Worm (Caenorhabditis elegans) whole organism, L2 larva: ENCODE measurements around the gene nhr-61.

Experiments
- ama-1 ChIP-seq: fragments of 150-350 bp; optimal IDR thresholded peaks from 2 replicates; lab custom pipeline; 2018; ENCODE audit warnings: inconsistent platforms
- skn-1 ChIP-seq: sonication (generic microtip); optimal IDR thresholded peaks from 2 replicates; lab custom pipeline; 2017; ENCODE audit warnings: missing biosample characterization, missing genetic modification characterization

DNA sequence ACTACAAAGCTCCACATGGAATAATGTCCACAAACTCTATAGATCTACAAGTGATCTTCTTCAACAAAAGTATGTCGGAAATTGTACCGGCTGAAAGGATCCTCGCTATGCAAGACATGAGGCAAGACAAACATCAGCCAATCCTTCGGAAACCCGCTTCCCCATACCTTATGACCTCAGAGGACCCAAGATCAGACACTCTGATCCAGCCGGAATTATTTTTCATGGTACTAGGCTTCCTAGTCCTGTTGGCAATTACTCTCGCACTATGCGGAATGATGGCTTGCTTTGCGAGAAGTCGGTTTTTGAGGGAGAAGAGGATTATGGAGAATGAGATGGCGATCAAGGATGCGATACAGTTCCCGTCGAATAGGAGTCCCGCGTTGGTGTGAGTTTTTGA, 31.6 kb upstream of the nhr-61 start:
- no peak for TF ChIP-seq ama-1 (lab: Kevin White, UChicago)
- TF ChIP-seq skn-1 (tag; lab: Kevin White, UChicago): no peak
